Worm (Caenorhabditis elegans) whole organism, L1 larva: ENCODE data around the gene spch-1.

Source experiments
- elt-2 ChIP-seq: sonication (generic microtip); optimal IDR thresholded peaks from 2 replicates; lab custom pipeline; 2016; ENCODE audit warnings: missing genetic modification characterization, mild to moderate bottlenecking, inconsistent platforms, missing compliant biosample characterization, missing genetic modification reagents
- mdl-1 ChIP-seq, 2 experiments: fragments of 150-350 bp; optimal IDR thresholded peaks; 2 replicates each; lab custom pipeline; 2014 to 2017; ENCODE audit warnings: missing biosample characterization in 2 of 2, missing genetic modification characterization in 2 of 2, inconsistent platforms in 1 of 2
- mep-1 ChIP-seq: fragments of 150-350 bp; optimal IDR thresholded peaks from 2 replicates; lab custom pipeline; 2014; ENCODE audit warnings: missing biosample characterization, missing genetic modification characterization
- nhr-11 ChIP-seq: fragments of 150-350 bp; optimal IDR thresholded peaks from 2 replicates; lab custom pipeline; 2014; ENCODE audit warnings: missing biosample characterization, missing genetic modification characterization
- nhr-28 ChIP-seq: fragments of 150-350 bp; optimal IDR thresholded peaks from 2 replicates; lab custom pipeline; 2014; ENCODE audit warnings: missing biosample characterization, missing genetic modification characterization
- nhr-77 ChIP-seq: fragments of 150-350 bp; optimal IDR thresholded peaks from 2 replicates; lab custom pipeline; 2014; ENCODE audit warnings: missing biosample characterization, missing genetic modification characterization
- nhr-90 ChIP-seq: sonication (generic microtip); optimal IDR thresholded peaks from 2 replicates; lab custom pipeline; 2016; ENCODE audit warnings: mild to moderate bottlenecking, missing genetic modification characterization, missing compliant biosample characterization; ENCODE audit not compliant: poor library complexity
- skn-1 ChIP-seq: fragments of 150-350 bp; optimal IDR thresholded peaks from 2 replicates; lab custom pipeline; 2014; ENCODE audit warnings: missing biosample characterization, missing genetic modification characterization
- ztf-11 ChIP-seq, 2 experiments: sonication (generic microtip); optimal IDR thresholded peaks; 2 replicates each; lab custom pipeline; 2016 to 2017; ENCODE audit warnings: missing genetic modification characterization in 2 of 2, missing biosample characterization in 1 of 2, missing compliant biosample characterization in 1 of 2

- no peak for TF ChIP-seq mep-1
- TF ChIP-seq skn-1 (tag; lab: Kevin White, UChicago) = no peak
- TF ChIP-seq elt-2 (tag; lab: Kevin White, UChicago) = no peak
- no peak for TF ChIP-seq nhr-28 (tag; lab: Kevin White, UChicago)
- TF ChIP-seq nhr-90 (tag; lab: Kevin White, UChicago) = no peak
- TF ChIP-seq ztf-11 (tag; optimal IDR thresholded peaks at IDR 0.05; lab: Kevin White, UChicago) = no peak
- TF ChIP-seq mdl-1 (tag; optimal IDR thresholded peaks at IDR 0.05; lab: Kevin White, UChicago) = no peak
- no peak for TF ChIP-seq nhr-11
- TF ChIP-seq nhr-77 (tag; lab: Kevin White, UChicago) = no peak
Measured at ce11 chrIV:10148938-10149337, 37.6 kb upstream of the spch-1 start, which contains the start of gene pigs-1.
